Worm (Caenorhabditis elegans) whole organism, young adult: ENCODE data around the gene str-44.

Experiments used
- F33H1.4 ChIP-seq: fragments of 200-800 bp; sonication (Bioruptor generic); IDR thresholded peaks from 2 replicates; pipeline ENCODE4 v1.3.6; 2022; ENCODE audit warnings: missing genetic modification reagents, missing genetic modification characterization, missing compliant biosample characterization
- akir-1 ChIP-seq: fragments of 200-800 bp; sonication (Bioruptor generic); optimal IDR thresholded peaks from 2 replicates; lab custom pipeline; 2018; ENCODE audit warnings: mild to moderate bottlenecking, missing genetic modification characterization, moderate library complexity, missing compliant biosample characterization
- ama-1 ChIP-seq, 3 experiments: fragments of 150-350 bp in 1 of 3; sonication (generic microtip) in 2 of 3; optimal IDR thresholded peaks; 2 replicates each; lab custom pipeline; 2014 to 2018; ENCODE audit warnings: missing biosample characterization in 2 of 3, missing genetic modification characterization in 2 of 3, missing genetic modification reagents in 2 of 3
- aptf-3 ChIP-seq: fragments of 200-800 bp; sonication (Bioruptor generic); IDR thresholded peaks from 2 replicates; pipeline ENCODE4 v1.3.6; 2022; ENCODE audit warnings: missing genetic modification characterization, missing compliant biosample characterization
- bed-1 ChIP-seq: fragments of 200-800 bp; sonication (Bioruptor generic); IDR thresholded peaks from 2 replicates; pipeline ENCODE4 v1.3.6; 2022; ENCODE audit warnings: missing genetic modification reagents, missing genetic modification characterization, missing compliant biosample characterization
- egrh-3 ChIP-seq: fragments of 200-800 bp; sonication (Bioruptor generic); IDR thresholded peaks from 2 replicates; pipeline ENCODE4 v1.3.6; 2022; ENCODE audit warnings: missing genetic modification reagents, missing genetic modification characterization, missing compliant biosample characterization
- hmg-20 ChIP-seq: fragments of 200-800 bp; sonication (Bioruptor generic); IDR thresholded peaks from 2 replicates; pipeline ENCODE4 v1.3.6; 2022; ENCODE audit warnings: missing genetic modification reagents, missing genetic modification characterization, missing compliant biosample characterization
- hsf-1 ChIP-seq: fragments of 200-800 bp; sonication (Bioruptor generic); IDR thresholded peaks from 2 replicates; pipeline ENCODE4 v1.3.6; 2022; ENCODE audit warnings: missing genetic modification reagents, missing genetic modification characterization, missing compliant biosample characterization
- lag-1 ChIP-seq: fragments of 200-800 bp; sonication (Bioruptor generic); IDR thresholded peaks from 2 replicates; pipeline ENCODE4 v1.3.6; 2022; ENCODE audit warnings: missing genetic modification reagents, missing genetic modification characterization, missing compliant biosample characterization
- madf-6 ChIP-seq: fragments of 200-800 bp; sonication (Bioruptor generic); IDR thresholded peaks from 2 replicates; pipeline ENCODE4 v1.3.6; 2022; ENCODE audit warnings: missing genetic modification reagents, missing genetic modification characterization, missing compliant biosample characterization
- nfya-2 ChIP-seq: fragments of 200-800 bp; sonication (Bioruptor generic); IDR thresholded peaks from 2 replicates; pipeline ENCODE4 v1.3.6; 2022; ENCODE audit warnings: missing genetic modification reagents, missing genetic modification characterization, missing compliant biosample characterization
- snpc-4 ChIP-seq, 5 experiments: fragments of 150-350 bp in 1 of 5; sonication (generic microtip) in 4 of 5; optimal IDR thresholded peaks; 2 replicates each; lab custom pipeline; 2014 to 2018; ENCODE audit warnings: missing genetic modification characterization in 5 of 5, missing biosample characterization in 3 of 5, antibody characterized with exemption in 2 of 5, mild to moderate bottlenecking in 2 of 5, missing compliant biosample characterization in 2 of 5, missing genotype in 2 of 5, moderate library complexity in 2 of 5, missing genetic modification reagents in 1 of 5
- tbp1 ChIP-seq: fragments of 200-800 bp; sonication (Bioruptor generic); optimal IDR thresholded peaks from 2 replicates; lab custom pipeline; 2018; ENCODE audit warnings: mild to moderate bottlenecking, missing genetic modification characterization, missing compliant biosample characterization
- zfh-2 ChIP-seq: fragments of 200-800 bp; sonication (Bioruptor generic); conservative IDR thresholded peaks from 2 replicates; pipeline ENCODE4 v1.3.6; 2022; ENCODE audit warnings: missing genetic modification reagents, missing genetic modification characterization, missing compliant biosample characterization

- TF ChIP-seq akir-1 (GFP tag; lab: Kevin White, UChicago): no peak
- TF ChIP-seq F33H1.4 (GFP tag; lab: Robert Waterston, UW): no peak
- no peak for TF ChIP-seq hmg-20
- no peak for TF ChIP-seq snpc-4 (GFP tag; optimal IDR thresholded peaks at IDR 0.05; lab: Kevin White, UChicago)
- TF ChIP-seq snpc-4 (tag; optimal IDR thresholded peaks at IDR 0.05; lab: Kevin White, UChicago): no peak
- no peak for TF ChIP-seq bed-1 (GFP tag; lab: Robert Waterston, UW)
- no peak for TF ChIP-seq nfya-2 (GFP tag; lab: Robert Waterston, UW)
- no peak for TF ChIP-seq egrh-3
- TF ChIP-seq lag-1 (GFP tag; lab: Robert Waterston, UW): no peak
- TF ChIP-seq madf-6 (GFP tag; lab: Robert Waterston, UW): no peak
- no peak for TF ChIP-seq tbp1 (GFP tag; lab: Kevin White, UChicago)
- no peak for TF ChIP-seq zfh-2 (GFP tag; lab: Robert Waterston, UW)
- no peak for TF ChIP-seq ama-1 (optimal IDR thresholded peaks at IDR 0.05; lab: Kevin White, UChicago)
- no peak for TF ChIP-seq ama-1 (GFP tag; optimal IDR thresholded peaks at IDR 0.05; lab: Kevin White, UChicago)
- TF ChIP-seq hsf-1 (GFP tag; lab: Robert Waterston, UW): no peak
- no peak for TF ChIP-seq aptf-3 (GFP tag; lab: Robert Waterston, UW)
These were observed 24.6 kb upstream of the str-44 start, which contains the start of gene col-113 for ce11 chrIV:7152409-7152808.
